Fruit fly (Drosophila melanogaster) whole organism, adult: ENCODE measurements around the gene CG12567.
A peak's percentile ranks its signal among the peaks of the same experiment; 100 is the strongest.

Source experiments
- CG11617 ChIP-seq: fragments of 200-800 bp; sonication (Bioruptor generic); optimal IDR thresholded peaks from 2 replicates; lab custom pipeline; 2017; ENCODE audit warnings: mild to moderate bottlenecking, missing biosample characterization, missing genetic modification reagents, missing genetic modification characterization
- CG12768 ChIP-seq: fragments of 200-800 bp; sonication (Bioruptor generic); optimal IDR thresholded peaks from 2 replicates; lab custom pipeline; 2017; ENCODE audit warnings: missing biosample characterization, missing genetic modification characterization, mild to moderate bottlenecking, moderate library complexity, missing genetic modification reagents
- CG1620 ChIP-seq: fragments of 200-800 bp; sonication (Bioruptor generic); optimal IDR thresholded peaks from 2 replicates; lab custom pipeline; 2016; ENCODE audit warnings: missing biosample characterization, missing genetic modification characterization
- CG5204 ChIP-seq: fragments of 200-800 bp; sonication (Bioruptor generic); optimal IDR thresholded peaks from 2 replicates; lab custom pipeline; 2016; ENCODE audit warnings: missing biosample characterization, missing genetic modification characterization
- CG7045 ChIP-seq: fragments of 200-800 bp; sonication (Bioruptor generic); optimal IDR thresholded peaks from 2 replicates; lab custom pipeline; 2017; ENCODE audit warnings: missing biosample characterization, mild to moderate bottlenecking, missing genetic modification characterization
- Clk ChIP-seq: fragments of 200-800 bp; sonication (Bioruptor generic); optimal IDR thresholded peaks from 2 replicates; lab custom pipeline; 2017; ENCODE audit warnings: missing biosample characterization, missing genetic modification characterization
- Hr96 ChIP-seq: fragments of 200-800 bp; sonication (Bioruptor generic); optimal IDR thresholded peaks from 2 replicates; lab custom pipeline; 2016; ENCODE audit warnings: missing biosample characterization, missing genetic modification characterization
- Mnt ChIP-seq: fragments of 200-800 bp; sonication (Bioruptor generic); optimal IDR thresholded peaks from 2 replicates; lab custom pipeline; 2016; ENCODE audit warnings: missing biosample characterization, mild to moderate bottlenecking, missing genetic modification characterization
- cic ChIP-seq: fragments of 200-800 bp; sonication (Bioruptor generic); optimal IDR thresholded peaks from 2 replicates; lab custom pipeline; 2017; ENCODE audit warnings: missing biosample characterization, mild to moderate bottlenecking, missing genetic modification characterization, moderate library complexity
- pad ChIP-seq: fragments of 200-800 bp; sonication (Bioruptor generic); optimal IDR thresholded peaks from 3 replicates; lab custom pipeline; 2017; ENCODE audit warnings: missing biosample characterization, missing genetic modification characterization, mild to moderate bottlenecking, moderate library complexity, missing genetic modification reagents
- toe ChIP-seq: fragments of 200-800 bp; sonication (Bioruptor generic); optimal IDR thresholded peaks from 2 replicates; lab custom pipeline; 2016; ENCODE audit warnings: missing biosample characterization, missing genetic modification characterization

Gene CG12567

DNA sequence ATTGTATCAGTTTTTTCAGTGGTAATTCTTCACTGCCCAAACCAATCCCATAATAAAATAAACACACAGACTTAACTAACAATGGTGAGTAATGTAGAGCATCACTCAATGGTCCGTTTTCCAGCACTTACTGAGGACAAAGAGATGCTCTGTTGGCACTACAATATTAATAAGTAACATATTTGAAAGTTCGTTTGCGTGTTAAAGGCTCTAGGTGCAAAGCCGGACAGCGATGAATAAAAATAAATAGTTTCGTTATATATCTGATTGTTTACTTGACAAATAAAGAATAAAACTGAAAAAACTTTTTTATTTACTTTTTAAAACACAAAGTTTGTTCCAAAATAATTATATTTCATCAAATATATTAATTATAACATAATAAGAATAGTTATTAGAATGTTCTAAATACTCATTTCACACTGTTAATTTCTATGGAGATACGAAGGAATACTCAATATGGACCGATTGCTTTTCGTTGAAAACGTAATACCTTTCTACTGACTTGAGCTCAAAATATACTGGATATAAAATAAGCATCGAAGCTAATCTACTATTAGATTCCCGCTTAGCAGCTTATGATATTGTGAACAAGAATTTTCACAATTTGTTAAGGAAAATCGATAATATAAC is at the start of gene CG12567:
TSS of gene CG12567 (minus strand) at position 203 of the 633 bp plus-strand sequence.
- peak; percentile 19 for TF ChIP-seq CG1620
- no peak for TF ChIP-seq CG12768
- peak; percentile 33 for TF ChIP-seq toe (GFP tag; lab: Kevin White, UChicago)

- TF ChIP-seq Clk (GFP tag; lab: Kevin White, UChicago) (no peak), Mnt (GFP tag; lab: Kevin White, UChicago) (no peak), CG11617 (GFP tag; lab: Kevin White, UChicago) (no peak), cic (no peak), CG5204 (GFP tag; lab: Kevin White, UChicago) (peak; percentile 0), pad (GFP tag; lab: Kevin White, UChicago) (no peak), toe (GFP tag; lab: Kevin White, UChicago) (peak; percentile 14), CG1620 (peak; percentile 21), CG12768 (no peak), CG7045 (GFP tag; lab: Kevin White, UChicago) (no peak), Hr96 (GFP tag; lab: Kevin White, UChicago) (no peak)
These were observed 1.8 kb upstream of the CG12567 start for dm6 chr2L:23176008-23176645.
